Fruit fly (Drosophila melanogaster) whole organism, embryonic: Measurements from ENCODE around the gene RfC3.
A peak's percentile ranks its signal among the peaks of the same experiment; 100 is the strongest.

Experiments
- Adf1 ChIP-seq: fragments of 200-800 bp; sonication (Bioruptor generic); IDR thresholded peaks from 2 replicates; pipeline ENCODE4 v1.3.6; 2022; ENCODE audit warnings: missing biosample characterization, missing genetic modification characterization
- CG10267 ChIP-seq: fragments of 200-800 bp; sonication (Bioruptor generic); optimal IDR thresholded peaks from 2 replicates; lab custom pipeline; 2018; ENCODE audit warnings: missing biosample characterization, mild to moderate bottlenecking, missing genetic modification characterization, moderate library complexity
- CG11560 ChIP-seq: fragments of 200-800 bp; sonication (Bioruptor generic); IDR thresholded peaks from 3 replicates; pipeline ENCODE4 v1.3.6; 2022; ENCODE audit warnings: missing biosample characterization, missing genetic modification characterization
- CG13775 ChIP-seq: fragments of 200-800 bp; sonication (Bioruptor generic); optimal IDR thresholded peaks from 3 replicates; lab custom pipeline; 2017; ENCODE audit warnings: missing biosample characterization, mild to moderate bottlenecking, missing genetic modification characterization
- CG14860 ChIP-seq: fragments of 200-800 bp; sonication (Bioruptor generic); IDR thresholded peaks from 3 replicates; pipeline ENCODE4 v1.3.6; 2022; ENCODE audit warnings: missing biosample characterization, missing genetic modification characterization; ENCODE audit not compliant: partially characterized antibody
- CG14965 ChIP-seq: fragments of 200-800 bp; sonication (Bioruptor generic); optimal IDR thresholded peaks from 2 replicates; lab custom pipeline; 2016; ENCODE audit warnings: missing biosample characterization, missing genetic modification characterization, borderline replicate concordance
- CG15601 ChIP-seq: fragments of 200-800 bp; sonication (Bioruptor generic); optimal IDR thresholded peaks from 3 replicates; lab custom pipeline; 2019; ENCODE audit warnings: missing biosample characterization, mild to moderate bottlenecking, missing genetic modification characterization, moderate library complexity
- CG16813 ChIP-seq: fragments of 200-800 bp; sonication (Bioruptor generic); IDR thresholded peaks from 3 replicates; pipeline ENCODE4 v1.3.6; 2022; ENCODE audit warnings: missing biosample characterization, missing genetic modification characterization; ENCODE audit not compliant: partially characterized antibody
- CG17829 ChIP-seq: fragments of 200-800 bp; optimal IDR thresholded peaks from 2 replicates; lab custom pipeline; 2019; ENCODE audit warnings: missing biosample characterization, mild to moderate bottlenecking, missing genetic modification characterization, moderate library complexity
- CG18011 ChIP-seq: fragments of 200-800 bp; sonication (Bioruptor generic); optimal IDR thresholded peaks from 2 replicates; lab custom pipeline; 2017; ENCODE audit warnings: missing biosample characterization, missing genetic modification characterization, mild to moderate bottlenecking, moderate library complexity, missing genotype
- CG1832 ChIP-seq: fragments of 200-800 bp; sonication (Bioruptor generic); optimal IDR thresholded peaks from 2 replicates; lab custom pipeline; 2017; ENCODE audit warnings: missing biosample characterization, mild to moderate bottlenecking, missing genetic modification characterization, inconsistent platforms
- CG2712 ChIP-seq: fragments of 200-800 bp; optimal IDR thresholded peaks from 3 replicates; lab custom pipeline; 2019; ENCODE audit warnings: missing biosample characterization, mild to moderate bottlenecking, missing genetic modification characterization, moderate library complexity
- CG33213 ChIP-seq: fragments of 200-800 bp; sonication (Bioruptor generic); optimal IDR thresholded peaks from 3 replicates; lab custom pipeline; 2016; ENCODE audit warnings: missing biosample characterization, missing genetic modification characterization
- CG3838 ChIP-seq: fragments of 200-800 bp; sonication (Bioruptor generic); optimal IDR thresholded peaks from 3 replicates; lab custom pipeline; 2016; ENCODE audit warnings: missing biosample characterization, missing genetic modification characterization
- CG3995 ChIP-seq: fragments of 200-800 bp; sonication (Bioruptor generic); optimal IDR thresholded peaks from 3 replicates; lab custom pipeline; 2016; ENCODE audit warnings: missing biosample characterization, missing genetic modification characterization
- CG5953 ChIP-seq: fragments of 200-800 bp; sonication (Bioruptor generic); IDR thresholded peaks from 2 replicates; pipeline ENCODE4 v1.3.6; 2022; ENCODE audit warnings: missing biosample characterization, missing genetic modification characterization
- CG7556 ChIP-seq: fragments of 200-800 bp; sonication (Bioruptor generic); optimal IDR thresholded peaks from 2 replicates; lab custom pipeline; 2017; ENCODE audit warnings: missing biosample characterization, mild to moderate bottlenecking, missing genetic modification characterization
- CG9817 ChIP-seq: fragments of 200-800 bp; sonication (Bioruptor generic); optimal IDR thresholded peaks from 2 replicates; lab custom pipeline; 2018; ENCODE audit warnings: missing biosample characterization, mild to moderate bottlenecking, missing genetic modification characterization, moderate library complexity
- D19A ChIP-seq: fragments of 200-800 bp; optimal IDR thresholded peaks from 3 replicates; lab custom pipeline; 2019; ENCODE audit warnings: missing biosample characterization, mild to moderate bottlenecking, missing genetic modification characterization, moderate library complexity
- Fer1 ChIP-seq: fragments of 200-800 bp; sonication (Bioruptor generic); optimal IDR thresholded peaks from 2 replicates; lab custom pipeline; 2017; ENCODE audit warnings: missing biosample characterization, mild to moderate bottlenecking, missing genetic modification characterization
- HLH4C ChIP-seq: fragments of 200-800 bp; sonication (Bioruptor generic); IDR thresholded peaks from 3 replicates; pipeline ENCODE4 v1.3.6; 2022; ENCODE audit warnings: missing biosample characterization, missing genetic modification characterization; ENCODE audit not compliant: partially characterized antibody
- Hmr ChIP-seq: fragments of 200-800 bp; sonication (Bioruptor generic); optimal IDR thresholded peaks from 3 replicates; lab custom pipeline; 2017; ENCODE audit warnings: mild to moderate bottlenecking, missing biosample characterization, missing genetic modification reagents, missing genetic modification characterization
- Mad ChIP-seq: fragments of 200-800 bp; sonication (Bioruptor generic); optimal IDR thresholded peaks from 2 replicates; lab custom pipeline; 2016; ENCODE audit warnings: missing biosample characterization, missing genetic modification characterization
- Oaz ChIP-seq: fragments of 200-800 bp; sonication (Bioruptor generic); IDR thresholded peaks from 2 replicates; pipeline ENCODE4 v1.3.6; 2022; ENCODE audit warnings: missing biosample characterization, missing genetic modification characterization
- Poxn ChIP-seq: fragments of 200-800 bp; sonication (Bioruptor generic); IDR thresholded peaks from 2 replicates; pipeline ENCODE4 v1.3.6; 2022; ENCODE audit warnings: missing biosample characterization, missing genetic modification characterization
- Rfx ChIP-seq: fragments of 200-800 bp; sonication (Bioruptor generic); IDR thresholded peaks from 2 replicates; pipeline ENCODE4 v1.3.6; 2022; ENCODE audit warnings: missing biosample characterization, missing genetic modification characterization
- Ssrp ChIP-seq: fragments of 200-800 bp; sonication (Bioruptor generic); optimal IDR thresholded peaks from 2 replicates; lab custom pipeline; 2018; ENCODE audit warnings: missing biosample characterization, mild to moderate bottlenecking, missing genetic modification characterization, moderate library complexity
- Tbp ChIP-seq: fragments of >200 bp; optimal IDR thresholded peaks from 2 replicates; lab custom pipeline; 2018; ENCODE audit warnings: missing biosample characterization, missing genetic modification characterization
- Usf ChIP-seq: fragments of 200-800 bp; sonication (Bioruptor generic); optimal IDR thresholded peaks from 2 replicates; lab custom pipeline; 2017; ENCODE audit warnings: missing genotype, missing biosample characterization, missing genetic modification characterization
- amos ChIP-seq: fragments of 200-800 bp; sonication (Bioruptor generic); IDR thresholded peaks from 2 replicates; pipeline ENCODE4 v1.3.6; 2022; ENCODE audit warnings: missing biosample characterization, missing genetic modification characterization; ENCODE audit not compliant: partially characterized antibody
- ato ChIP-seq: fragments of 200-800 bp; sonication (Bioruptor generic); IDR thresholded peaks from 2 replicates; pipeline ENCODE4 v1.3.6; 2022; ENCODE audit warnings: missing biosample characterization, missing genetic modification characterization; ENCODE audit not compliant: partially characterized antibody
- bbx ChIP-seq: fragments of 200-800 bp; sonication (Bioruptor generic); IDR thresholded peaks from 2 replicates; pipeline ENCODE4 v1.3.6; 2022; ENCODE audit warnings: missing biosample characterization, missing genetic modification characterization; ENCODE audit not compliant: partially characterized antibody
- exex ChIP-seq: fragments of 200-800 bp; sonication (Bioruptor generic); optimal IDR thresholded peaks from 4 replicates; lab custom pipeline; 2018; ENCODE audit warnings: missing biosample characterization, mild to moderate bottlenecking, missing genetic modification characterization, moderate library complexity
- fru ChIP-seq: fragments of >200 bp; optimal IDR thresholded peaks from 2 replicates; lab custom pipeline; 2017
- gfzf ChIP-seq: fragments of 200-800 bp; sonication (Bioruptor generic); optimal IDR thresholded peaks from 2 replicates; lab custom pipeline; 2016; ENCODE audit warnings: missing biosample characterization, mild to moderate bottlenecking, missing genetic modification characterization, moderate library complexity
- grn ChIP-seq: fragments of 200-800 bp; sonication (Bioruptor generic); optimal IDR thresholded peaks from 3 replicates; lab custom pipeline; 2017; ENCODE audit warnings: missing biosample characterization, missing genetic modification characterization
- hb ChIP-seq: fragments of 200-800 bp; sonication (Bioruptor generic); IDR thresholded peaks from 3 replicates; pipeline ENCODE4 v1.3.6; 2022; ENCODE audit warnings: missing biosample characterization, missing genetic modification characterization; ENCODE audit not compliant: partially characterized antibody
- inv ChIP-seq: fragments of 200-800 bp; sonication (Bioruptor generic); IDR thresholded peaks from 2 replicates; pipeline ENCODE4 v1.3.6; 2022; ENCODE audit warnings: missing biosample characterization, missing genetic modification characterization; ENCODE audit not compliant: partially characterized antibody
- lilli ChIP-seq: fragments of 200-800 bp; sonication (Bioruptor generic); optimal IDR thresholded peaks from 3 replicates; lab custom pipeline; 2016; ENCODE audit warnings: missing biosample characterization, missing genetic modification characterization
- nmo ChIP-seq: fragments of 200-800 bp; sonication (Bioruptor generic); optimal IDR thresholded peaks from 2 replicates; lab custom pipeline; 2018; ENCODE audit warnings: missing biosample characterization, mild to moderate bottlenecking, missing genetic modification characterization, moderate library complexity
- odd ChIP-seq: fragments of 200-800 bp; sonication (Bioruptor generic); optimal IDR thresholded peaks from 2 replicates; lab custom pipeline; 2017; ENCODE audit warnings: missing biosample characterization, mild to moderate bottlenecking, missing genetic modification characterization
- peb ChIP-seq: fragments of 200-800 bp; sonication (Bioruptor generic); IDR thresholded peaks from 2 replicates; pipeline ENCODE4 v1.3.6; 2022; ENCODE audit warnings: missing biosample characterization, missing genetic modification characterization
- pita ChIP-seq: fragments of 200-800 bp; sonication (Bioruptor generic); optimal IDR thresholded peaks from 2 replicates; lab custom pipeline; 2017; ENCODE audit warnings: missing biosample characterization, mild to moderate bottlenecking, missing genetic modification characterization
- seq ChIP-seq: fragments of 200-800 bp; sonication (Bioruptor generic); IDR thresholded peaks from 2 replicates; pipeline ENCODE4 v1.3.6; 2022; ENCODE audit warnings: missing biosample characterization, missing genetic modification characterization
- sna ChIP-seq: fragments of 200-800 bp; sonication (Bioruptor generic); IDR thresholded peaks from 2 replicates; pipeline ENCODE4 v1.3.6; 2022; ENCODE audit warnings: missing biosample characterization, missing genetic modification characterization; ENCODE audit not compliant: partially characterized antibody
- sqz ChIP-seq: fragments of 200-800 bp; sonication (Bioruptor generic); optimal IDR thresholded peaks from 3 replicates; lab custom pipeline; 2018; ENCODE audit warnings: missing biosample characterization, mild to moderate bottlenecking, missing genetic modification characterization
- tin ChIP-seq: fragments of 200-800 bp; sonication (Bioruptor generic); optimal IDR thresholded peaks from 3 replicates; lab custom pipeline; 2016; ENCODE audit warnings: missing biosample characterization, missing genetic modification characterization
- twi ChIP-seq: fragments of 200-800 bp; optimal IDR thresholded peaks from 2 replicates; lab custom pipeline; 2019; ENCODE audit warnings: missing biosample characterization, mild to moderate bottlenecking, missing genetic modification characterization, moderate library complexity
- vvl ChIP-seq: fragments of 200-800 bp; sonication (Bioruptor generic); IDR thresholded peaks from 2 replicates; pipeline ENCODE4 v1.3.6; 2022; ENCODE audit warnings: missing biosample characterization, missing genetic modification characterization

Gene RfC3

DNA sequence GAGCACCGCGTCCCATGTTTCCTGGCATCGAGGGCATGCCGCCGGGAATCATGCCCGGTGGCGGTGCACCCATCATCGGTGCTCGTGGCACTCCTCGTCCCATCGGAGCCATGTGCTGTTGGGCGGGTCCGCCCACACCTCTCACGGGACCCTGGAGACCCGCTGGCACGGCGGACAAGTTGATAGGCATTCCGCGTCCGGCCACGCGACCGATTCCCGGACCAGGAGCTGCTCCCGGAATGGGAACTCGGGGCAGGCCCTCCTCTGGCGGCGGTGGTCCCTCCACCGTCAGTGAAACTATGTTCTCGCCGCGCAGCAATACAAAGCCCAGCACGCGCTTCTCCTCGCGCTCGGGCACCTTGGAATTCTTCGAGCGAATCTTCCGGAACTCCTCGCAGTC is 6.6 kb downstream of the RfC3 start (continued):
- no peak for TF ChIP-seq CG9817 (tag; lab: Kevin White, UChicago)
- no peak for TF ChIP-seq fru (lab: Kevin White, UChicago)
- TF ChIP-seq Hmr (GFP tag; lab: Kevin White, UChicago) = no peak
- TF ChIP-seq hb = peak; percentile 55; the same call in 1 of the 3 replicates
- no peak for TF ChIP-seq Mad
- no peak for TF ChIP-seq Poxn
- peak; percentile 9 for TF ChIP-seq CG1832 (GFP tag; lab: Kevin White, UChicago)
- no peak for TF ChIP-seq CG17829 (tag; lab: Kevin White, UChicago)
- TF ChIP-seq CG2712 (tag; lab: Kevin White, UChicago) = no peak
- TF ChIP-seq CG3838 = no peak
- 0 out of 2 replicates have a peak, but pooled peaks have one; percentile 12 for TF ChIP-seq CG5953 (GFP tag; lab: Robert Waterston, UW)
- TF ChIP-seq grn (GFP tag; lab: Kevin White, UChicago) = no peak
- TF ChIP-seq gfzf (GFP tag; lab: Kevin White, UChicago) = no peak
- 0 out of 2 replicates have a peak, but pooled peaks have one; percentile 16 for TF ChIP-seq amos (GFP tag; lab: Robert Waterston, UW)
- peak; percentile 6 for TF ChIP-seq CG14965 (GFP tag; lab: Kevin White, UChicago)

DNA sequence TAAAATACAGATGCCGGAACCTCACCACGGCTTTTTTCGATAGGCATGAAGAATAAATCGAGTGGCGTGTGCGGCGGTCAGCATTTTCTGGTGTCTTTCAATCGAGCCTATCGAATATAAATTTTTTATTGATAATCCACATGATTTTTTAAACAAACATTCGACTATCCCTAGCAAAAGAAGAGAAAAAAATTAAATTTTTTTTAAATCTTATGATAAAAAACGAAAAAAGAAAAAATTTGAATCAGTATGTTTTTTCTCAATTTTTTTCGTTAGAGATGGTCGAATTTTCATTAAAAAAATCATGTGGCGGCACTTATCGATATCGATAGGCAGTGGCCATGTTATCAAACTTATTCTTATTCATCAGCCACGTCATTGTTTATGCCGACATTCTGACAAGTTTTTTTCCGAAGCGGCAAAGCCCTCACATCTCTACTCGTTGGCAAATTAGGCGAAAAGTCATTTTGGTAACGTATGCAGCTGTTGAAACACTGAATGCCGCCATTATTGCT is 7.6 kb downstream of the RfC3 start, which contains the start of the genes SmB and KdelR:
Gene SmB (minus strand): TSS at position 94 of the 515 bp plus-strand sequence.
Gene KdelR (plus strand): TSS at position 354 of the 515 bp plus-strand sequence.
- TF ChIP-seq peb (no peak), exex (tag; lab: Kevin White, UChicago) (peak; percentile 19), CG11560 (tag; lab: Robert Waterston, UW) (peak; percentile 98), D19A (no peak), CG14860 (GFP tag; lab: Robert Waterston, UW) (peak; percentile 90), Rfx (no peak), lilli (GFP tag; lab: Kevin White, UChicago) (peak; percentile 61), vvl (GFP tag; lab: Robert Waterston, UW) (0 out of 2 replicates have a peak, but pooled peaks have one; percentile 6), CG33213 (GFP tag; lab: Kevin White, UChicago) (peak; percentile 4), bbx (GFP tag; lab: Robert Waterston, UW) (peak; percentile 66), nmo (peak; percentile 41), Fer1 (GFP tag; lab: Kevin White, UChicago) (peak; percentile 33), ato (peak; percentile 68), Usf (no peak), pita (GFP tag; lab: Kevin White, UChicago) (no peak), Adf1 (GFP tag; lab: Robert Waterston, UW) (peak; percentile 18; the same call in 1 of the 2 replicates), odd (GFP tag; lab: Kevin White, UChicago) (no peak), CG16813 (GFP tag; lab: Robert Waterston, UW) (peak; percentile 82), Ssrp (no peak), CG15601 (tag; lab: Kevin White, UChicago) (peak; percentile 53), CG18011 (GFP tag; lab: Kevin White, UChicago) (no peak), Oaz (no peak), twi (peak; percentile 17), inv (peak; percentile 65; the same call in 1 of the 2 replicates), sna (GFP tag; lab: Robert Waterston, UW) (peak; percentile 89), CG3995 (peak; percentile 21), seq (no peak), CG7556 (GFP tag; lab: Kevin White, UChicago) (peak; percentile 30), CG13775 (peak; percentile 36), Tbp (GFP tag; lab: Kevin White, UChicago) (no peak), tin (GFP tag; lab: Kevin White, UChicago) (peak; percentile 22), HLH4C (peak; percentile 96), CG10267 (tag; lab: Kevin White, UChicago) (peak; percentile 73), sqz (GFP tag; lab: Kevin White, UChicago) (peak; percentile 84)
